Worm (Caenorhabditis elegans) whole organism, L1 larva: Measurements from ENCODE around the gene R02E4.3.

Experiments used
- C16A3.4 ChIP-seq: fragments of 150-350 bp; optimal IDR thresholded peaks from 2 replicates; lab custom pipeline; 2014; ENCODE audit warnings: missing biosample characterization, missing genetic modification characterization
- F16B12.6 ChIP-seq: fragments of 150-350 bp; optimal IDR thresholded peaks from 2 replicates; lab custom pipeline; 2014; ENCODE audit warnings: missing biosample characterization, missing genetic modification characterization
- aha-1 ChIP-seq: fragments of 150-350 bp; optimal IDR thresholded peaks from 2 replicates; lab custom pipeline; 2014; ENCODE audit warnings: missing biosample characterization, missing genetic modification characterization
- aly-2 ChIP-seq: fragments of 150-350 bp; optimal IDR thresholded peaks from 2 replicates; lab custom pipeline; 2014; ENCODE audit warnings: missing biosample characterization, missing genetic modification characterization
- blmp-1 ChIP-seq: fragments of 150-350 bp; optimal IDR thresholded peaks from 2 replicates; lab custom pipeline; 2014; ENCODE audit warnings: missing biosample characterization, missing genetic modification characterization
- efl-1 ChIP-seq, 4 experiments: fragments of 150-350 bp; optimal IDR thresholded peaks in 3 of 4; peaks in 1 of 4; 1 replicate in 1 of 4; 2 replicates in 3 of 4; lab custom pipeline; 2014; ENCODE audit warnings: missing biosample characterization in 2 of 4, missing genetic modification characterization in 2 of 4, missing genetic modification reagents in 2 of 4
- egl-13 ChIP-seq: sonication (generic microtip); optimal IDR thresholded peaks from 2 replicates; lab custom pipeline; 2016; ENCODE audit warnings: missing genotype, missing genetic modification reagents, missing genetic modification characterization, missing compliant biosample characterization
- egl-27 ChIP-seq, 2 experiments: fragments of 150-350 bp in 1 of 2; sonication (generic microtip); optimal IDR thresholded peaks; 3 replicates each; lab custom pipeline; 2017 to 2018; ENCODE audit warnings: missing biosample characterization in 2 of 2, missing genetic modification characterization in 2 of 2, missing genetic modification reagents in 2 of 2
- elt-2 ChIP-seq: sonication (generic microtip); optimal IDR thresholded peaks from 2 replicates; lab custom pipeline; 2016; ENCODE audit warnings: missing genetic modification characterization, mild to moderate bottlenecking, inconsistent platforms, missing compliant biosample characterization, missing genetic modification reagents
- elt-3 ChIP-seq, 6 experiments: fragments of 150-350 bp in 1 of 6; sonication (generic microtip); optimal IDR thresholded peaks; 2 replicates each; lab custom pipeline; 2017 to 2018; ENCODE audit warnings: missing biosample characterization in 6 of 6, missing genetic modification characterization in 6 of 6, inconsistent platforms in 1 of 6
- ets-5 ChIP-seq: fragments of 200-800 bp; sonication (Bioruptor generic); IDR thresholded peaks from 2 replicates; pipeline ENCODE4 v1.3.6; 2022; ENCODE audit warnings: missing genetic modification characterization, missing compliant biosample characterization
- fkh-10 ChIP-seq: sonication (generic microtip); optimal IDR thresholded peaks from 2 replicates; lab custom pipeline; 2017; ENCODE audit warnings: missing biosample characterization, missing genetic modification reagents, missing genetic modification characterization
- fkh-4 ChIP-seq: sonication (generic microtip); optimal IDR thresholded peaks from 2 replicates; lab custom pipeline; 2016; ENCODE audit warnings: missing compliant biosample characterization, missing genetic modification characterization, borderline replicate concordance
- fkh-8 ChIP-seq: sonication (generic microtip); optimal IDR thresholded peaks from 2 replicates; lab custom pipeline; 2016; ENCODE audit warnings: mild to moderate bottlenecking, missing genetic modification characterization, missing compliant biosample characterization
- irx-1 ChIP-seq: sonication (generic microtip); optimal IDR thresholded peaks from 2 replicates; lab custom pipeline; 2016; ENCODE audit warnings: missing genetic modification characterization, missing compliant biosample characterization
- isw-1 ChIP-seq: fragments of 200-800 bp; sonication (Bioruptor generic); IDR thresholded peaks from 2 replicates; pipeline ENCODE4 v1.3.6; 2022; ENCODE audit warnings: missing genetic modification characterization, missing compliant biosample characterization
- jun-1 ChIP-seq: fragments of 150-350 bp; optimal IDR thresholded peaks from 2 replicates; lab custom pipeline; 2014; ENCODE audit warnings: missing biosample characterization, missing genetic modification reagents, missing genetic modification characterization
- lin-14 ChIP-seq: fragments of 200-800 bp; sonication (Bioruptor generic); optimal IDR thresholded peaks from 2 replicates; lab custom pipeline; 2018; ENCODE audit warnings: mild to moderate bottlenecking, missing genetic modification characterization, moderate library complexity, missing compliant biosample characterization
- lin-35 ChIP-seq, 2 experiments: fragments of 150-350 bp; optimal IDR thresholded peaks; 2 replicates each; lab custom pipeline; 2014; ENCODE audit warnings: missing biosample characterization in 2 of 2, missing genetic modification characterization in 2 of 2, missing genetic modification reagents in 2 of 2
- lsy-2 ChIP-seq, 2 experiments: fragments of 150-350 bp; optimal IDR thresholded peaks; 2 replicates each; lab custom pipeline; 2014; ENCODE audit warnings: missing biosample characterization in 2 of 2, missing genetic modification characterization in 2 of 2
- mdl-1 ChIP-seq, 2 experiments: fragments of 150-350 bp; optimal IDR thresholded peaks; 2 replicates each; lab custom pipeline; 2014 to 2017; ENCODE audit warnings: missing biosample characterization in 2 of 2, missing genetic modification characterization in 2 of 2, inconsistent platforms in 1 of 2
- mef-2 ChIP-seq: fragments of 150-350 bp; optimal IDR thresholded peaks from 2 replicates; lab custom pipeline; 2014; ENCODE audit warnings: missing biosample characterization, missing genetic modification characterization
- mep-1 ChIP-seq: fragments of 150-350 bp; optimal IDR thresholded peaks from 2 replicates; lab custom pipeline; 2014; ENCODE audit warnings: missing biosample characterization, missing genetic modification characterization
- nhr-11 ChIP-seq: fragments of 150-350 bp; optimal IDR thresholded peaks from 2 replicates; lab custom pipeline; 2014; ENCODE audit warnings: missing biosample characterization, missing genetic modification characterization
- nhr-19 ChIP-seq: fragments of 200-800 bp; sonication (Bioruptor generic); conservative IDR thresholded peaks from 2 replicates; pipeline ENCODE4 v1.3.6; 2022; ENCODE audit warnings: missing genetic modification characterization, missing compliant biosample characterization
- nhr-20 ChIP-seq: sonication (generic microtip); optimal IDR thresholded peaks from 2 replicates; lab custom pipeline; 2016; ENCODE audit warnings: mild to moderate bottlenecking, missing genetic modification characterization, missing compliant biosample characterization
- nhr-237 ChIP-seq: fragments of 150-350 bp; optimal IDR thresholded peaks from 2 replicates; lab custom pipeline; 2014; ENCODE audit warnings: missing biosample characterization, missing genetic modification characterization
- nhr-71 ChIP-seq: sonication (generic microtip); optimal IDR thresholded peaks from 2 replicates; lab custom pipeline; 2016; ENCODE audit warnings: mild to moderate bottlenecking, missing genetic modification characterization, moderate library complexity, missing compliant biosample characterization
- nhr-76 ChIP-seq: sonication (generic microtip); optimal IDR thresholded peaks from 2 replicates; lab custom pipeline; 2017; ENCODE audit warnings: missing biosample characterization, missing genetic modification characterization
- nhr-85 ChIP-seq: sonication (generic microtip); peaks from one replicate; lab custom pipeline; 2016; ENCODE audit warnings: missing genetic modification characterization, inconsistent platforms, missing compliant biosample characterization
- nhr-90 ChIP-seq: sonication (generic microtip); optimal IDR thresholded peaks from 2 replicates; lab custom pipeline; 2016; ENCODE audit warnings: mild to moderate bottlenecking, missing genetic modification characterization, missing compliant biosample characterization; ENCODE audit not compliant: poor library complexity
- pax-3 ChIP-seq: fragments of 200-800 bp; sonication (Bioruptor generic); optimal IDR thresholded peaks from 2 replicates; lab custom pipeline; 2018; ENCODE audit warnings: mild to moderate bottlenecking, missing genetic modification characterization, moderate library complexity, missing compliant biosample characterization
- rnt-1 ChIP-seq: sonication (generic microtip); optimal IDR thresholded peaks from 2 replicates; lab custom pipeline; 2016; ENCODE audit warnings: mild to moderate bottlenecking, missing genetic modification characterization, moderate library complexity, missing compliant biosample characterization
- skn-1 ChIP-seq: fragments of 150-350 bp; optimal IDR thresholded peaks from 2 replicates; lab custom pipeline; 2014; ENCODE audit warnings: missing biosample characterization, missing genetic modification characterization
- snu-23 ChIP-seq: sonication (generic microtip); optimal IDR thresholded peaks from 2 replicates; lab custom pipeline; 2016; ENCODE audit warnings: missing genetic modification characterization, missing compliant biosample characterization
- sptf-1 ChIP-seq: fragments of 150-350 bp; optimal IDR thresholded peaks from 2 replicates; lab custom pipeline; 2014; ENCODE audit warnings: missing biosample characterization, missing genetic modification characterization
- swsn-7 ChIP-seq: sonication (generic microtip); optimal IDR thresholded peaks from 2 replicates; lab custom pipeline; 2016; ENCODE audit warnings: missing genetic modification characterization, missing compliant biosample characterization
- tlp-1 ChIP-seq: fragments of 150-350 bp; optimal IDR thresholded peaks from 2 replicates; lab custom pipeline; 2014; ENCODE audit warnings: missing biosample characterization, missing genetic modification characterization
- unc-62 ChIP-seq: fragments of 150-350 bp; optimal IDR thresholded peaks from 2 replicates; lab custom pipeline; 2014; ENCODE audit warnings: missing biosample characterization, missing genetic modification reagents, missing genetic modification characterization
- unc-98 ChIP-seq: fragments of 200-800 bp; sonication (Bioruptor generic); IDR thresholded peaks from 2 replicates; pipeline ENCODE4 v1.3.6; 2022; ENCODE audit warnings: missing genetic modification characterization, missing compliant biosample characterization
- xbp-1 ChIP-seq: sonication (generic microtip); optimal IDR thresholded peaks from 2 replicates; lab custom pipeline; 2016; ENCODE audit warnings: missing genetic modification characterization, missing compliant biosample characterization
- ztf-11 ChIP-seq, 2 experiments: sonication (generic microtip); optimal IDR thresholded peaks; 2 replicates each; lab custom pipeline; 2016 to 2017; ENCODE audit warnings: missing genetic modification characterization in 2 of 2, missing biosample characterization in 1 of 2, missing compliant biosample characterization in 1 of 2

The R02E4.3 gene

ce11 chrX:4145051-4145826 is 43.3 kb upstream of the R02E4.3 start (continued):
- TF ChIP-seq nhr-19 (GFP tag; lab: Robert Waterston, UW) (peak; percentile 73), mep-1 (tag; lab: Kevin White, UChicago) (peak; percentile 66)
- TF ChIP-seq, all 84 proteins: peak for 52

- TF ChIP-seq unc-98 (GFP tag; lab: Robert Waterston, UW) (0 out of 2 replicates have a peak, but pooled peaks have one; percentile 12), elt-2 (tag; lab: Kevin White, UChicago) (peak; percentile 59), mdl-1 (tag; optimal IDR thresholded peaks at IDR 0.05; lab: Kevin White, UChicago) (peak in 1 of 2 experiments; percentile 31), F16B12.6 (tag; lab: Kevin White, UChicago) (no peak), rnt-1 (tag; lab: Kevin White, UChicago) (peak; percentile 34), nhr-85 (peak; percentile 76), efl-1 (optimal IDR thresholded peaks at IDR 0.05; lab: Kevin White, UChicago) (no peak), efl-1 (GFP tag; optimal IDR thresholded peaks at IDR 0.05 in 1 of 2; lab: Kevin White, UChicago) (peak in 1 of 2 experiments; percentile 92), unc-62 (no peak), fkh-10 (GFP tag; lab: Kevin White, UChicago) (no peak), C16A3.4 (tag; lab: Kevin White, UChicago) (no peak), blmp-1 (tag; lab: Kevin White, UChicago) (no peak), skn-1 (tag; lab: Kevin White, UChicago) (peak; percentile 53), mep-1 (tag; lab: Kevin White, UChicago) (peak; percentile 4), sptf-1 (tag; lab: Kevin White, UChicago) (no peak), pax-3 (tag; lab: Kevin White, UChicago) (no peak), irx-1 (no peak), nhr-20 (peak; percentile 33), isw-1 (GFP tag; lab: Robert Waterston, UW) (no peak), aly-2 (tag; lab: Kevin White, UChicago) (no peak), elt-3 (tag; optimal IDR thresholded peaks at IDR 0.05; lab: Kevin White, UChicago) (peak in 2 of 6 experiments; percentile 6 to 22), nhr-11 (tag; lab: Kevin White, UChicago) (no peak), tlp-1 (no peak), fkh-4 (tag; lab: Kevin White, UChicago) (no peak), egl-13 (no peak), aha-1 (tag; lab: Kevin White, UChicago) (no peak), snu-23 (peak; percentile 2), nhr-237 (no peak), nhr-76 (no peak), nhr-71 (tag; lab: Kevin White, UChicago) (peak; percentile 28), egl-27 (tag; optimal IDR thresholded peaks at IDR 0.05; lab: Kevin White, UChicago) (no peak), swsn-7 (tag; lab: Kevin White, UChicago) (no peak), lin-14 (peak; percentile 57), jun-1 (tag; lab: Kevin White, UChicago) (no peak), ets-5 (GFP tag; lab: Robert Waterston, UW) (no peak), lin-35 (GFP tag; optimal IDR thresholded peaks at IDR 0.05; lab: Kevin White, UChicago) (peak in 1 of 2 experiments; percentile 60), nhr-90 (tag; lab: Kevin White, UChicago) (peak; percentile 16), fkh-8 (tag; lab: Kevin White, UChicago) (no peak), nhr-19 (GFP tag; lab: Robert Waterston, UW) (no peak), lsy-2 (tag; optimal IDR thresholded peaks at IDR 0.05; lab: Kevin White, UChicago) (no peak), xbp-1 (tag; lab: Kevin White, UChicago) (no peak), mef-2 (tag; lab: Kevin White, UChicago) (no peak), ztf-11 (tag; optimal IDR thresholded peaks at IDR 0.05; lab: Kevin White, UChicago) (no peak)
Observed at ce11 chrX:4144136-4144781, 42.3 kb upstream of the R02E4.3 start.
